Worm (Caenorhabditis elegans): Measurements from ENCODE around the gene K01G5.8.

K01G5.8 gene

DNA sequence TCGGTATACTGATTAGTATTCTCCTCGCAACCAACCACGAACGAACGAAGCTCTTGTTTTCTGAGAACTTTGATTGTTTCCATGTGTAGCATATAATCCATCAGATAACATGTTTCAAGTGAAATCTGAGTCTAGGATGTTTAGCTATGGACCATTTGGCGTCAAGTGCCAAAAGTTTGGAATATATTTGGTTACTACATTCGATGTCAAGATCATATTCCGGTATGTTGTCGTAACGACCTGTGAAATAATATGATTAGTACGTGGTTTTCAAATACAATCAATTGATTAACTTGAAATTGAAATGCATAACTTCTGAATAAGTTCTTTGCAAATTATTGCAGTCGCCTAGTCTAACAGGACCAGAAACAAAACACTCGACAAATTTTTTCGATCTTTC lies 49.6 kb downstream of the K01G5.8 start, which contains the start of gene Y39A1A.17:
Gene Y39A1A.17, minus strand, starts transcription at position 101 of the 400 bp plus-strand sequence.
- TF ChIP-seq unc-39 (tag; optimal IDR thresholded peaks at IDR 0.05) (no peak), ceh-82 (tag; optimal IDR thresholded peaks at IDR 0.05) (no peak), nhr-11 (tag; optimal IDR thresholded peaks at IDR 0.05) (no peak), ama-1 (optimal IDR thresholded peaks at IDR 0.05) (no peak), nhr-21 (tag; optimal IDR thresholded peaks at IDR 0.05) (no peak), ztf-4 (tag; optimal IDR thresholded peaks at IDR 0.05) (no peak), lin-13 (GFP tag; optimal IDR thresholded peaks at IDR 0.05) (no peak), nhr-77 (tag; optimal IDR thresholded peaks at IDR 0.05) (no peak), C34F6.9 (tag; optimal IDR thresholded peaks at IDR 0.05) (no peak), gmeb-1 (tag; optimal IDR thresholded peaks at IDR 0.05) (no peak), crh-2 (tag; optimal IDR thresholded peaks at IDR 0.05) (no peak), mab-5 (tag; optimal IDR thresholded peaks at IDR 0.05) (no peak), Y55F3AM.14 (GFP tag; optimal IDR thresholded peaks at IDR 0.05) (no peak), zag-1 (tag; optimal IDR thresholded peaks at IDR 0.05) (no peak), mbf-1 (tag; optimal IDR thresholded peaks at IDR 0.05) (no peak), nhr-129 (tag; optimal IDR thresholded peaks at IDR 0.05) (no peak), unc-55 (GFP tag; optimal IDR thresholded peaks at IDR 0.05) (no peak), peb-1 (tag; optimal IDR thresholded peaks at IDR 0.05) (no peak), elt-1 (tag; optimal IDR thresholded peaks at IDR 0.05) (no peak)
